Worm (Caenorhabditis elegans) whole organism, L2 larva: ENCODE measurements around the gene ragc-1.

ENCODE experiments used
- aly-2 ChIP-seq: fragments of 150-350 bp; optimal IDR thresholded peaks from 2 replicates; lab custom pipeline; 2014; ENCODE audit warnings: missing biosample characterization, missing genetic modification characterization
- ama-1 ChIP-seq: fragments of 150-350 bp; optimal IDR thresholded peaks from 2 replicates; lab custom pipeline; 2018; ENCODE audit warnings: inconsistent platforms
- mdl-1 ChIP-seq, 2 experiments: fragments of 150-350 bp in 1 of 2; sonication (generic microtip) in 1 of 2; optimal IDR thresholded peaks; 2 replicates each; lab custom pipeline; 2017; ENCODE audit warnings: missing biosample characterization in 2 of 2, missing genetic modification characterization in 2 of 2
- nhr-10 ChIP-seq: sonication (generic microtip); optimal IDR thresholded peaks from 2 replicates; lab custom pipeline; 2017; ENCODE audit warnings: missing biosample characterization, missing genetic modification characterization
- nhr-6 ChIP-seq: fragments of 150-350 bp; optimal IDR thresholded peaks from 2 replicates; lab custom pipeline; 2014; ENCODE audit warnings: missing biosample characterization, missing genetic modification characterization
- sma-9 ChIP-seq, 2 experiments: fragments of 150-350 bp in 1 of 2; sonication (generic microtip) in 1 of 2; optimal IDR thresholded peaks; 2 replicates each; lab custom pipeline; 2014 to 2016; ENCODE audit warnings: missing genetic modification characterization in 2 of 2, mild to moderate bottlenecking in 1 of 2, missing biosample characterization in 1 of 2, missing compliant biosample characterization in 1 of 2, missing genetic modification reagents in 1 of 2, moderate library complexity in 1 of 2
- unc-62 ChIP-seq: fragments of 150-350 bp; optimal IDR thresholded peaks from 2 replicates; lab custom pipeline; 2014; ENCODE audit warnings: missing biosample characterization, missing genetic modification reagents, missing genetic modification characterization
- ztf-11 ChIP-seq: sonication (generic microtip); optimal IDR thresholded peaks from 2 replicates; lab custom pipeline; 2017; ENCODE audit warnings: missing biosample characterization, missing genetic modification characterization

- TF ChIP-seq ztf-11 (tag; lab: Kevin White, UChicago) = no peak
- no peak for TF ChIP-seq nhr-10
- no peak for TF ChIP-seq aly-2
- no peak for TF ChIP-seq nhr-6 (tag; lab: Kevin White, UChicago)
- TF ChIP-seq unc-62 (GFP tag; lab: Kevin White, UChicago) = no peak
- TF ChIP-seq ama-1 (lab: Kevin White, UChicago) = no peak
- TF ChIP-seq mdl-1 (tag; optimal IDR thresholded peaks at IDR 0.05; lab: Kevin White, UChicago) = no peak
- no peak for TF ChIP-seq sma-9 (GFP tag; optimal IDR thresholded peaks at IDR 0.05; lab: Kevin White, UChicago)
- no peak for TF ChIP-seq sma-9 (tag; optimal IDR thresholded peaks at IDR 0.05; lab: Kevin White, UChicago)
Measured at ce11 chrIV:11572524-11572923, 32.2 kb downstream of the ragc-1 start.
